Worm (Caenorhabditis elegans) whole organism, L2 larva: ENCODE data around the gene R03E9.2.

Source experiments
- ZK546.5 ChIP-seq: sonication (generic microtip); optimal IDR thresholded peaks from 2 replicates; lab custom pipeline; 2017; ENCODE audit warnings: missing biosample characterization, missing genetic modification characterization
- aly-2 ChIP-seq: fragments of 150-350 bp; optimal IDR thresholded peaks from 2 replicates; lab custom pipeline; 2014; ENCODE audit warnings: missing biosample characterization, missing genetic modification characterization
- ama-1 ChIP-seq: fragments of 150-350 bp; optimal IDR thresholded peaks from 2 replicates; lab custom pipeline; 2018; ENCODE audit warnings: inconsistent platforms
- blmp-1 ChIP-seq: sonication (generic microtip); optimal IDR thresholded peaks from 2 replicates; lab custom pipeline; 2017; ENCODE audit warnings: missing genetic modification characterization, mild to moderate bottlenecking, missing compliant biosample characterization, antibody characterized with exemption, moderate library complexity; ENCODE audit not compliant: insufficient read depth
- elt-3 ChIP-seq: sonication (generic microtip); optimal IDR thresholded peaks from 2 replicates; lab custom pipeline; 2017; ENCODE audit warnings: missing biosample characterization, missing genetic modification characterization
- fos-1 ChIP-seq: fragments of 150-350 bp; optimal IDR thresholded peaks from 2 replicates; lab custom pipeline; 2014; ENCODE audit warnings: missing biosample characterization, missing genetic modification characterization
- mbf-1 ChIP-seq: sonication (generic microtip); optimal IDR thresholded peaks from 2 replicates; lab custom pipeline; 2017; ENCODE audit warnings: missing biosample characterization, missing genetic modification characterization
- mdl-1 ChIP-seq, 2 experiments: fragments of 150-350 bp in 1 of 2; sonication (generic microtip) in 1 of 2; optimal IDR thresholded peaks; 2 replicates each; lab custom pipeline; 2017; ENCODE audit warnings: missing biosample characterization in 2 of 2, missing genetic modification characterization in 2 of 2
- nhr-11 ChIP-seq: fragments of 150-350 bp; optimal IDR thresholded peaks from 2 replicates; lab custom pipeline; 2014; ENCODE audit warnings: missing biosample characterization, missing genetic modification characterization
- nhr-237 ChIP-seq: fragments of 150-350 bp; optimal IDR thresholded peaks from 2 replicates; lab custom pipeline; 2014; ENCODE audit warnings: missing biosample characterization, missing genetic modification characterization
- nhr-77 ChIP-seq: fragments of 150-350 bp; optimal IDR thresholded peaks from 2 replicates; lab custom pipeline; 2014; ENCODE audit warnings: missing biosample characterization, missing genetic modification characterization
- snpc-4 ChIP-seq: fragments of 150-350 bp; optimal IDR thresholded peaks from 2 replicates; lab custom pipeline; 2014; ENCODE audit warnings: missing biosample characterization, missing genetic modification characterization
- zag-1 ChIP-seq: fragments of 150-350 bp; optimal IDR thresholded peaks from 2 replicates; lab custom pipeline; 2014; ENCODE audit warnings: missing biosample characterization, missing genetic modification characterization
- ztf-11 ChIP-seq: sonication (generic microtip); optimal IDR thresholded peaks from 2 replicates; lab custom pipeline; 2017; ENCODE audit warnings: missing biosample characterization, missing genetic modification characterization

- TF ChIP-seq ama-1: no peak
- no peak for TF ChIP-seq nhr-237 (tag; lab: Kevin White, UChicago)
- no peak for TF ChIP-seq mbf-1 (tag; lab: Kevin White, UChicago)
- no peak for TF ChIP-seq fos-1
- TF ChIP-seq aly-2 (tag; lab: Kevin White, UChicago): no peak
- TF ChIP-seq mdl-1 (tag; optimal IDR thresholded peaks at IDR 0.05; lab: Kevin White, UChicago): peak; percentile 68 to 90
- no peak for TF ChIP-seq blmp-1 (tag; lab: Kevin White, UChicago)
- TF ChIP-seq ztf-11 (tag; lab: Kevin White, UChicago): no peak
- TF ChIP-seq nhr-11 (tag; lab: Kevin White, UChicago): no peak
- no peak for TF ChIP-seq elt-3 (tag; lab: Kevin White, UChicago)
- TF ChIP-seq snpc-4 (tag; lab: Kevin White, UChicago): no peak
- TF ChIP-seq ZK546.5: no peak
- no peak for TF ChIP-seq nhr-77 (tag; lab: Kevin White, UChicago)
- TF ChIP-seq zag-1 (tag; lab: Kevin White, UChicago): no peak
Measured at ce11 chrX:6746849-6747248, 13.7 kb upstream of the R03E9.2 start.
